Worm (Caenorhabditis elegans) whole organism, early embryonic: ENCODE results near the gene C24D10.6.

Experiments used
- ama-1 ChIP-seq: fragments of 150-350 bp; optimal IDR thresholded peaks from 2 replicates; lab custom pipeline; 2014
- flt-1 ChIP-seq: fragments of 200-800 bp; sonication (Bioruptor generic); IDR thresholded peaks from 2 replicates; pipeline ENCODE4 v1.3.6; 2022; ENCODE audit warnings: missing genetic modification characterization, missing compliant biosample characterization
- hnd-1 ChIP-seq: sonication (generic microtip); optimal IDR thresholded peaks from 2 replicates; lab custom pipeline; 2016; ENCODE audit warnings: missing genetic modification characterization, missing compliant biosample characterization
- sea-1 ChIP-seq: fragments of 200-800 bp; sonication (Bioruptor generic); conservative IDR thresholded peaks from 2 replicates; pipeline ENCODE4 v1.3.6; 2022; ENCODE audit warnings: missing genetic modification characterization, missing compliant biosample characterization
- tbx-11 ChIP-seq: fragments of 200-800 bp; sonication (Bioruptor generic); IDR thresholded peaks from 2 replicates; pipeline ENCODE4 v1.3.6; 2022; ENCODE audit warnings: missing genetic modification characterization, missing compliant biosample characterization

ce11 chrIV:5139972-5140371 is 20.1 kb downstream of the C24D10.6 start:
- TF ChIP-seq sea-1: no peak
- TF ChIP-seq ama-1 (lab: Kevin White, UChicago): no peak
- no peak for TF ChIP-seq tbx-11 (GFP tag; lab: Robert Waterston, UW)
- no peak for TF ChIP-seq flt-1 (GFP tag; lab: Robert Waterston, UW)
- no peak for TF ChIP-seq hnd-1
